Fruit fly (Drosophila melanogaster) S2 (cell line): ENCODE measurements around the gene CG12659.

Experiments
- CG8478 ChIP-seq: fragments of >200 bp; optimal IDR thresholded peaks from 2 replicates; lab custom pipeline; 2018
- CTCF ChIP-seq, 2 experiments: fragments of >200 bp; optimal IDR thresholded peaks; 2 replicates each; lab custom pipeline; 2018

DNA sequence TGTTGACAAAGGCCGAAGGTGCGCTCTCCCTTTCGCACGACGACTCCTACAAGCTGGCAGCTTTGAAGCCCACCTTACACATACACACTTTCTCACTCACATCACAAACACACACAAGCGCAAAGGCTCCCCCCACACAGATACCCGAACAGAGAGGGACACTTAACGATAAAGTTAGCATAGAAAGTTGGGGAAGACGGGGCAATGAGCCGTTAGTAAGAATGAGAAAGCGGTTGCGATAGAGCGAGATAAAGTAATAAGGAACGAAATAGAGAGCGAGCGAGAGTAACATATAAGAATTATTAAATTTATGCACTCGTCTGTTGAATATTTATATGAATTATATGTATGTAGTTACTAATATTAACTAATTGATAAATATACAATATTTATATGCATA is 22.5 kb downstream of the CG12659 start:
- TF ChIP-seq CTCF (optimal IDR thresholded peaks at IDR 0.05; lab: Kevin White, UChicago) (no peak), CG8478 (lab: Kevin White, UChicago) (no peak)
